Worm (Caenorhabditis elegans): ENCODE measurements around the gene his-73.

DNA sequence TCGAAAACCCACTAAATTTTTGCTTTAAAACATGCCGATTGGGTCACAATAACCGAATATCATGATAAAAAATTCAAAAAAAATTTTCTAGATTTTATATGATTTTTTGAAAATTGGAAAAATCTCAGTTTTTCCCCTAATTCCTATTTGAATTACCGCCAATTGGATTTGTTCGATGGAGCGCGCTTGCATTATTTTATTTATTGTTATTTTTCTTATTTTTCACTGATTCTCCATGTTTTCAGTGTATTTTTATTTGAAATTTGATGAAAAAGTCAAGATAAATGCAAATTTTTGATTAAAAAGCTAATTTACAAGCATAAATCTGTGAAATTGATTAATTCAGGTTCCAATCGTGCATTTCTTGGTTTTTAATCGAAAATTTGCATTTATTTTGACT, 4.6 kb downstream of the his-73 start:
- TF ChIP-seq pes-1 (GFP tag; IDR thresholded peaks at IDR 0.05) = no peak
- no peak for TF ChIP-seq B0310.2 (tag; optimal IDR thresholded peaks at IDR 0.05)
- no peak for TF ChIP-seq ama-1 (optimal IDR thresholded peaks at IDR 0.05)
- TF ChIP-seq hnd-1 (tag; optimal IDR thresholded peaks at IDR 0.05) = no peak
- TF ChIP-seq ceh-13 (GFP tag; optimal IDR thresholded peaks at IDR 0.05) = no peak
- TF ChIP-seq F13C5.2 (tag; optimal IDR thresholded peaks at IDR 0.05) = no peak
- TF ChIP-seq flt-1 (GFP tag; IDR thresholded peaks at IDR 0.05) = no peak
- no peak for TF ChIP-seq ets-7 (tag; optimal IDR thresholded peaks at IDR 0.05)
- no peak for TF ChIP-seq hmbx-1 (tag; optimal IDR thresholded peaks at IDR 0.05)
- TF ChIP-seq tbx-11 (GFP tag; IDR thresholded peaks at IDR 0.05) = no peak
- no peak for TF ChIP-seq scrt-1 (GFP tag; IDR thresholded peaks at IDR 0.05)

All from whole organism, early embryonic.